Worm (Caenorhabditis elegans): ENCODE data around the gene F57B9.8.

F57B9.8 gene

DNA sequence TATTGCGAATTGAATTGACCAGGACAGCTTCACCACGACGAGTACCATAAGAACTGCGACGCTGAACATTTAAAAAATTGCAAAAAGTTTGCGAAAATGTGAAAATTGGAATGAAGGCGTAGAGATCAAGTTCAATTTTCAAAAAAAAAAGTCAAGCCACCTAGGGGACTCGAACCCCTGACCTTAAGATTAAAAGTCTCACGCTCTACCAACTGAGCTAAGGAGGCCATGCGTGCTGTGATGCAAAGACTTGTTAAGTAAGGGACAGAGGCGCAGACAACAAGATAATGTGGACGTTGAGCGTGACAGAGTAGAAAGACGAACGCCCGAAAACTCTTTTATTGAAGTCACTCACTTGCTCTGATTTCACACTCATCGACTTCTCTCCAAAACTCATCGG lies 47.5 kb downstream of the F57B9.8 start (continued):
- 0 out of 2 replicates have a peak, but pooled peaks have one; percentile 58 for TF ChIP-seq ZK337.2 (GFP tag; IDR thresholded peaks at IDR 0.05)
- 0 out of 2 replicates have a peak, but pooled peaks have one; percentile 24 for TF ChIP-seq lin-29 (GFP tag; IDR thresholded peaks at IDR 0.05)
- TF ChIP-seq nhr-42 (GFP tag; IDR thresholded peaks at IDR 0.05): peak; percentile 52
- TF ChIP-seq F44E2.7 (GFP tag; IDR thresholded peaks at IDR 0.05): peak; percentile 75; the same call in 1 of the 2 replicates
- no peak for TF ChIP-seq ceh-32 (tag; optimal IDR thresholded peaks at IDR 0.05; ENCODE audit: poor library complexity)
- TF ChIP-seq gei-8 (GFP tag; optimal IDR thresholded peaks at IDR 0.05): peak; percentile 38
- TF ChIP-seq dve-1 (tag; optimal IDR thresholded peaks at IDR 0.05; ENCODE audit: insufficient read depth): peak; percentile 60
- TF ChIP-seq madf-5 (GFP tag; IDR thresholded peaks at IDR 0.05): 0 out of 4 replicates have a peak, but pooled peaks have one; percentile 43 to 69
- peak; percentile 67 for TF ChIP-seq rbr-2 (tag; optimal IDR thresholded peaks at IDR 0.05)
- TF ChIP-seq ceh-28 (tag; optimal IDR thresholded peaks at IDR 0.05): no peak
- 0 out of 2 replicates have a peak, but pooled peaks have one; percentile 42 for TF ChIP-seq zip-11 (GFP tag; IDR thresholded peaks at IDR 0.05)
- no peak for TF ChIP-seq hlh-11 (tag; optimal IDR thresholded peaks at IDR 0.05)
- TF ChIP-seq nhr-111 (GFP tag; optimal IDR thresholded peaks at IDR 0.05): peak; percentile 80
- peak; percentile 65; the same call in 1 of the 2 replicates for TF ChIP-seq php-3 (GFP tag; IDR thresholded peaks at IDR 0.05)
- TF ChIP-seq lin-38 (GFP tag; IDR thresholded peaks at IDR 0.05): peak; percentile 87
- TF ChIP-seq ceh-62 (tag; optimal IDR thresholded peaks at IDR 0.05): no peak
- no peak for TF ChIP-seq jun-1 (tag; optimal IDR thresholded peaks at IDR 0.05)
- TF ChIP-seq dpl-1 (GFP tag; optimal IDR thresholded peaks at IDR 0.05): peak; percentile 50
- TF ChIP-seq lin-39 (tag; optimal IDR thresholded peaks at IDR 0.05): no peak
- TF ChIP-seq skn-1 (tag; optimal IDR thresholded peaks at IDR 0.05): no peak
- TF ChIP-seq aha-1 (tag): peak; percentile 85
- TF ChIP-seq egl-27 (tag; optimal IDR thresholded peaks at IDR 0.05): no peak
- peak; percentile 14 for TF ChIP-seq ama-1 (optimal IDR thresholded peaks at IDR 0.05)
- no peak for TF ChIP-seq nhr-25 (tag; optimal IDR thresholded peaks at IDR 0.05; ENCODE audit: borderline replicate concordance, insufficient read depth)
- TF ChIP-seq dmd-8 (GFP tag; IDR thresholded peaks at IDR 0.05): peak; percentile 95
- 0 out of 2 replicates have a peak, but pooled peaks have one; percentile 65 for TF ChIP-seq Y105C5A.15 (GFP tag; IDR thresholded peaks at IDR 0.05)
- TF ChIP-seq ceh-82 (tag; optimal IDR thresholded peaks at IDR 0.05): no peak
- TF ChIP-seq F10B5.3 (tag; optimal IDR thresholded peaks at IDR 0.05): peak; percentile 48
- peak; percentile 84 for TF ChIP-seq mes-2 (tag; optimal IDR thresholded peaks at IDR 0.05; ENCODE audit: poor library complexity, severe bottlenecking)
- no peak for TF ChIP-seq set-16 (GFP tag; IDR thresholded peaks at IDR 0.05)
- TF ChIP-seq nhr-41 (GFP tag; IDR thresholded peaks at IDR 0.05): peak; percentile 91
- TF ChIP-seq sdz-12 (GFP tag; optimal IDR thresholded peaks at IDR 0.05): no peak
- no peak for TF ChIP-seq fos-1 (tag; optimal IDR thresholded peaks at IDR 0.05)
- TF ChIP-seq mep-1 (tag; optimal IDR thresholded peaks at IDR 0.05): peak; percentile 74
- TF ChIP-seq attf-4 (tag; optimal IDR thresholded peaks at IDR 0.05): no peak
- TF ChIP-seq zfp-3 (GFP tag; conservative IDR thresholded peaks at IDR 0.05): peak; percentile 51; the same call in 1 of the 2 replicates
- TF ChIP-seq F26F4.8 (GFP tag; conservative IDR thresholded peaks at IDR 0.05): peak; percentile 88
- TF ChIP-seq daf-19 (GFP tag; conservative IDR thresholded peaks at IDR 0.05): peak; percentile 80
- peak; percentile 5 for TF ChIP-seq nhr-48 (tag; optimal IDR thresholded peaks at IDR 0.05)
- TF ChIP-seq nhr-237 (tag; optimal IDR thresholded peaks at IDR 0.05): no peak
- peak; percentile 66 for TF ChIP-seq F49E8.2 (tag; optimal IDR thresholded peaks at IDR 0.05; ENCODE audit: borderline replicate concordance)
- peak; percentile 29 for TF ChIP-seq snpc-4 (tag; optimal IDR thresholded peaks at IDR 0.05)
- 0 out of 2 replicates have a peak, but pooled peaks have one; percentile 22 for TF ChIP-seq saeg-2 (GFP tag; IDR thresholded peaks at IDR 0.05)
- peak; percentile 49 for TF ChIP-seq lir-3 (tag; optimal IDR thresholded peaks at IDR 0.05)
- TF ChIP-seq spr-1 (tag; optimal IDR thresholded peaks at IDR 0.05): peak; percentile 33
- no peak for TF ChIP-seq lin-15B (tag; optimal IDR thresholded peaks at IDR 0.05)
- TF ChIP-seq fkh-10 (GFP tag; optimal IDR thresholded peaks at IDR 0.05): no peak
- TF ChIP-seq F37D6.2 (tag; optimal IDR thresholded peaks at IDR 0.05): no peak
- peak; percentile 80 for TF ChIP-seq Y48G9A.11 (GFP tag; IDR thresholded peaks at IDR 0.05)
- TF ChIP-seq ceh-20 (GFP tag; IDR thresholded peaks at IDR 0.05): no peak; the same call in none of the 2 replicates
- peak; percentile 48 for TF ChIP-seq Y5F2A.4 (GFP tag; optimal IDR thresholded peaks at IDR 0.05)

All from whole organism, L4 larva.